Worm (Caenorhabditis elegans) whole organism, young adult: ENCODE results near the gene R07E5.15.

Source experiments
- F23B12.7 ChIP-seq: sonication (generic microtip); optimal IDR thresholded peaks from 2 replicates; lab custom pipeline; 2017; ENCODE audit warnings: missing genetic modification characterization, mild to moderate bottlenecking, missing compliant biosample characterization, antibody characterized with exemption, moderate library complexity; ENCODE audit not compliant: insufficient read depth
- F37B4.10 ChIP-seq: fragments of 200-800 bp; sonication (Bioruptor generic); IDR thresholded peaks from 2 replicates; pipeline ENCODE4 v1.3.6; 2022; ENCODE audit warnings: missing genetic modification characterization, missing compliant biosample characterization
- F52B5.7 ChIP-seq: sonication (generic microtip); optimal IDR thresholded peaks from 2 replicates; lab custom pipeline; 2016; ENCODE audit warnings: mild to moderate bottlenecking, missing genetic modification characterization, missing compliant biosample characterization
- F55B11.4 ChIP-seq: sonication (generic microtip); optimal IDR thresholded peaks from 2 replicates; lab custom pipeline; 2016; ENCODE audit warnings: missing compliant biosample characterization, missing genetic modification characterization, borderline replicate concordance; ENCODE audit not compliant: insufficient read depth
- T26A5.8 ChIP-seq: sonication (generic microtip); optimal IDR thresholded peaks from 2 replicates; lab custom pipeline; 2016; ENCODE audit warnings: missing genetic modification characterization, missing compliant biosample characterization
- Y67H2A.10 ChIP-seq: fragments of 200-800 bp; sonication (Bioruptor generic); conservative IDR thresholded peaks from 2 replicates; pipeline ENCODE4 v1.3.6; 2022; ENCODE audit warnings: missing genetic modification reagents, missing genetic modification characterization, missing compliant biosample characterization
- Y79H2A.3 ChIP-seq: fragments of 200-800 bp; sonication (Bioruptor generic); conservative IDR thresholded peaks from 2 replicates; pipeline ENCODE4 v1.3.6; 2022; ENCODE audit warnings: missing genetic modification reagents, missing genetic modification characterization, missing compliant biosample characterization
- akir-1 ChIP-seq: fragments of 200-800 bp; sonication (Bioruptor generic); optimal IDR thresholded peaks from 2 replicates; lab custom pipeline; 2018; ENCODE audit warnings: mild to moderate bottlenecking, missing genetic modification characterization, moderate library complexity, missing compliant biosample characterization
- aptf-3 ChIP-seq: fragments of 200-800 bp; sonication (Bioruptor generic); IDR thresholded peaks from 2 replicates; pipeline ENCODE4 v1.3.6; 2022; ENCODE audit warnings: missing genetic modification characterization, missing compliant biosample characterization
- athp-1 ChIP-seq: sonication (generic microtip); optimal IDR thresholded peaks from 2 replicates; lab custom pipeline; 2017; ENCODE audit warnings: mild to moderate bottlenecking, missing genetic modification characterization, missing compliant biosample characterization
- bed-1 ChIP-seq: fragments of 200-800 bp; sonication (Bioruptor generic); IDR thresholded peaks from 2 replicates; pipeline ENCODE4 v1.3.6; 2022; ENCODE audit warnings: missing genetic modification reagents, missing genetic modification characterization, missing compliant biosample characterization
- ccch-3 ChIP-seq: fragments of 200-800 bp; sonication (Bioruptor generic); optimal IDR thresholded peaks from 2 replicates; lab custom pipeline; 2018; ENCODE audit warnings: mild to moderate bottlenecking, missing genetic modification characterization, missing compliant biosample characterization
- cebp-1 ChIP-seq, 2 experiments: fragments of 200-800 bp in 1 of 2; sonication (Bioruptor generic) in 1 of 2; sonication (generic microtip) in 1 of 2; IDR thresholded peaks in 1 of 2; optimal IDR thresholded peaks in 1 of 2; 2 replicates each; pipeline versions ENCODE4 v1.3.6 to Lab custom; 2017 to 2022; ENCODE audit warnings: missing compliant biosample characterization in 2 of 2, missing genetic modification characterization in 2 of 2, mild to moderate bottlenecking in 1 of 2, missing genetic modification reagents in 1 of 2, moderate library complexity in 1 of 2
- ceh-58 ChIP-seq: fragments of 200-800 bp; sonication (Bioruptor generic); IDR thresholded peaks from 2 replicates; pipeline ENCODE4 v1.3.6; 2022; ENCODE audit warnings: missing genetic modification characterization, missing compliant biosample characterization
- chd-7 ChIP-seq: sonication (generic microtip); optimal IDR thresholded peaks from 2 replicates; lab custom pipeline; 2016; ENCODE audit warnings: mild to moderate bottlenecking, missing genetic modification characterization, moderate library complexity, missing compliant biosample characterization
- dpl-1 ChIP-seq: fragments of 150-350 bp; optimal IDR thresholded peaks from 2 replicates; lab custom pipeline; 2014; ENCODE audit warnings: missing biosample characterization, missing genetic modification reagents, missing genetic modification characterization
- egrh-3 ChIP-seq: fragments of 200-800 bp; sonication (Bioruptor generic); IDR thresholded peaks from 2 replicates; pipeline ENCODE4 v1.3.6; 2022; ENCODE audit warnings: missing genetic modification reagents, missing genetic modification characterization, missing compliant biosample characterization
- hmg-20 ChIP-seq: fragments of 200-800 bp; sonication (Bioruptor generic); IDR thresholded peaks from 2 replicates; pipeline ENCODE4 v1.3.6; 2022; ENCODE audit warnings: missing genetic modification reagents, missing genetic modification characterization, missing compliant biosample characterization
- hrde-1 ChIP-seq: sonication (generic microtip); optimal IDR thresholded peaks from 2 replicates; lab custom pipeline; 2016; ENCODE audit warnings: missing genetic modification characterization, mild to moderate bottlenecking, missing compliant biosample characterization, moderate library complexity, missing genotype, missing genetic modification reagents, borderline replicate concordance
- hsf-1 ChIP-seq: fragments of 200-800 bp; sonication (Bioruptor generic); IDR thresholded peaks from 2 replicates; pipeline ENCODE4 v1.3.6; 2022; ENCODE audit warnings: missing genetic modification reagents, missing genetic modification characterization, missing compliant biosample characterization
- lin-35 ChIP-seq, 3 experiments: fragments of 150-350 bp in 2 of 3; sonication (generic microtip) in 1 of 3; optimal IDR thresholded peaks; 2 replicates each; lab custom pipeline; 2014 to 2018; ENCODE audit warnings: missing biosample characterization in 3 of 3, missing genetic modification characterization in 3 of 3, missing genetic modification reagents in 3 of 3
- lin-40 ChIP-seq: sonication (generic microtip); optimal IDR thresholded peaks from 2 replicates; lab custom pipeline; 2016; ENCODE audit warnings: missing genetic modification characterization, mild to moderate bottlenecking, missing compliant biosample characterization, missing genotype, missing genetic modification reagents
- lsl-1 ChIP-seq: fragments of 200-800 bp; sonication (Bioruptor generic); optimal IDR thresholded peaks from 2 replicates; lab custom pipeline; 2018; ENCODE audit warnings: mild to moderate bottlenecking, missing genetic modification characterization, moderate library complexity, missing compliant biosample characterization
- madf-6 ChIP-seq: fragments of 200-800 bp; sonication (Bioruptor generic); IDR thresholded peaks from 2 replicates; pipeline ENCODE4 v1.3.6; 2022; ENCODE audit warnings: missing genetic modification reagents, missing genetic modification characterization, missing compliant biosample characterization
- madf-8 ChIP-seq: fragments of 200-800 bp; sonication (Bioruptor generic); conservative IDR thresholded peaks from 2 replicates; pipeline ENCODE4 v1.3.6; 2022; ENCODE audit warnings: missing genetic modification reagents, missing genetic modification characterization, missing compliant biosample characterization
- mxl-1 ChIP-seq: sonication (generic microtip); optimal IDR thresholded peaks from 2 replicates; lab custom pipeline; 2016; ENCODE audit warnings: missing genetic modification characterization, missing compliant biosample characterization
- nfya-1 ChIP-seq: sonication (generic microtip); optimal IDR thresholded peaks from 2 replicates; lab custom pipeline; 2017; ENCODE audit warnings: antibody characterized with exemption, missing compliant biosample characterization, missing genetic modification characterization, borderline replicate concordance; ENCODE audit not compliant: insufficient read depth
- nfya-2 ChIP-seq: fragments of 200-800 bp; sonication (Bioruptor generic); IDR thresholded peaks from 2 replicates; pipeline ENCODE4 v1.3.6; 2022; ENCODE audit warnings: missing genetic modification reagents, missing genetic modification characterization, missing compliant biosample characterization
- nfyb-1 ChIP-seq: fragments of 200-800 bp; sonication (Bioruptor generic); IDR thresholded peaks from 2 replicates; pipeline ENCODE4 v1.3.6; 2022; ENCODE audit warnings: missing genetic modification reagents, missing genetic modification characterization, missing compliant biosample characterization
- nhr-90 ChIP-seq: sonication (generic microtip); optimal IDR thresholded peaks from 2 replicates; lab custom pipeline; 2016; ENCODE audit warnings: missing genotype, mild to moderate bottlenecking, missing genetic modification characterization, missing compliant biosample characterization
- pbrm-1 ChIP-seq: fragments of 200-800 bp; sonication (Bioruptor generic); IDR thresholded peaks from 2 replicates; pipeline ENCODE4 v1.3.6; 2022; ENCODE audit warnings: missing genetic modification reagents, missing genetic modification characterization, missing compliant biosample characterization
- rcor-1 ChIP-seq: fragments of 200-800 bp; sonication (Bioruptor generic); IDR thresholded peaks from 2 replicates; pipeline ENCODE4 v1.3.6; 2022; ENCODE audit warnings: missing genetic modification reagents, missing genetic modification characterization, missing compliant biosample characterization
- rpc-1 ChIP-seq, 2 experiments: fragments of 150-350 bp in 1 of 2; sonication (generic microtip) in 1 of 2; optimal IDR thresholded peaks; 2 replicates each; lab custom pipeline; 2014 to 2018; ENCODE audit warnings: missing biosample characterization in 1 of 2, missing genetic modification characterization in 1 of 2, missing genetic modification reagents in 1 of 2, missing genotype in 1 of 2
- snpc-1.3 ChIP-seq: sonication (generic microtip); optimal IDR thresholded peaks from 2 replicates; lab custom pipeline; 2017; ENCODE audit warnings: missing genetic modification characterization, mild to moderate bottlenecking, missing compliant biosample characterization, antibody characterized with exemption, moderate library complexity, missing genotype, missing genetic modification reagents; ENCODE audit not compliant: insufficient read depth
- snpc-3.4 ChIP-seq: sonication (generic microtip); optimal IDR thresholded peaks from 2 replicates; lab custom pipeline; 2017; ENCODE audit warnings: missing genetic modification characterization, mild to moderate bottlenecking, missing compliant biosample characterization, antibody characterized with exemption, moderate library complexity, missing genotype, missing genetic modification reagents
- snpc-4 ChIP-seq, 5 experiments: fragments of 150-350 bp in 1 of 5; sonication (generic microtip) in 4 of 5; optimal IDR thresholded peaks; 2 replicates each; lab custom pipeline; 2014 to 2018; ENCODE audit warnings: missing genetic modification characterization in 5 of 5, missing biosample characterization in 3 of 5, antibody characterized with exemption in 2 of 5, mild to moderate bottlenecking in 2 of 5, missing compliant biosample characterization in 2 of 5, missing genotype in 2 of 5, moderate library complexity in 2 of 5, missing genetic modification reagents in 1 of 5
- tbp1 ChIP-seq: fragments of 200-800 bp; sonication (Bioruptor generic); optimal IDR thresholded peaks from 2 replicates; lab custom pipeline; 2018; ENCODE audit warnings: mild to moderate bottlenecking, missing genetic modification characterization, missing compliant biosample characterization
- unc-130 ChIP-seq: sonication (generic microtip); optimal IDR thresholded peaks from 2 replicates; lab custom pipeline; 2016; ENCODE audit warnings: missing genetic modification reagents, missing genetic modification characterization, missing compliant biosample characterization
- unc-62 ChIP-seq: fragments of 150-350 bp; optimal IDR thresholded peaks from 2 replicates; lab custom pipeline; 2014; ENCODE audit warnings: missing biosample characterization, missing genetic modification reagents, missing genetic modification characterization
- xnd-1 ChIP-seq: sonication (generic microtip); optimal IDR thresholded peaks from 2 replicates; lab custom pipeline; 2016; ENCODE audit warnings: missing genotype, missing genetic modification reagents, missing genetic modification characterization, missing compliant biosample characterization
- ztf-22 ChIP-seq: fragments of 200-800 bp; sonication (Bioruptor generic); optimal IDR thresholded peaks from 2 replicates; lab custom pipeline; 2018; ENCODE audit warnings: mild to moderate bottlenecking, missing genetic modification characterization, moderate library complexity, missing compliant biosample characterization

The R07E5.15 gene

ce11 chrIII:4434294-4434781 is 33.1 kb downstream of the R07E5.15 start, which contains the start of gene C28A5.1 (continued):
- TF ChIP-seq hrde-1 = peak; percentile 67
- peak; percentile 7; the same call in 1 of the 2 replicates for TF ChIP-seq rcor-1 (GFP tag; lab: Robert Waterston, UW)
- TF ChIP-seq T26A5.8 = no peak
- TF ChIP-seq madf-6 = peak; percentile 97
- no peak for TF ChIP-seq aptf-3 (GFP tag; lab: Robert Waterston, UW)
- peak; percentile 39 for TF ChIP-seq tbp1 (GFP tag; lab: Kevin White, UChicago)
- no peak; the same call in 1 of the 2 replicates for TF ChIP-seq hsf-1 (GFP tag; lab: Robert Waterston, UW)
- TF ChIP-seq snpc-4 (GFP tag; optimal IDR thresholded peaks at IDR 0.05; lab: Kevin White, UChicago) = peak; percentile 14
- peak in 2 of 4 experiments; percentile 14 to 34 for TF ChIP-seq snpc-4 (tag; optimal IDR thresholded peaks at IDR 0.05; lab: Kevin White, UChicago)
- no peak for TF ChIP-seq Y79H2A.3
- TF ChIP-seq unc-62 (GFP tag; lab: Kevin White, UChicago) = no peak
- TF ChIP-seq unc-130 (GFP tag; lab: Kevin White, UChicago) = peak; percentile 79
- TF ChIP-seq nfya-1 (tag; lab: Kevin White, UChicago) = no peak
- TF ChIP-seq rpc-1 (optimal IDR thresholded peaks at IDR 0.05; lab: Kevin White, UChicago) = no peak
- TF ChIP-seq rpc-1 (tag; optimal IDR thresholded peaks at IDR 0.05; lab: Kevin White, UChicago) = peak; percentile 13
- TF ChIP-seq Y67H2A.10 (GFP tag; lab: Robert Waterston, UW) = no peak
- TF ChIP-seq mxl-1 (tag; lab: Kevin White, UChicago) = no peak
- peak; percentile 44 for TF ChIP-seq dpl-1 (GFP tag; lab: Kevin White, UChicago)
- peak; percentile 65 for TF ChIP-seq F23B12.7 (tag; lab: Kevin White, UChicago)

ce11 chrIII:4435262-4435661 is 34.0 kb downstream of the R07E5.15 start:
- TF ChIP-seq lin-35 (GFP tag; optimal IDR thresholded peaks at IDR 0.05; lab: Kevin White, UChicago) (no peak), madf-6 (no peak), ztf-22 (GFP tag; lab: Kevin White, UChicago) (no peak), ceh-58 (GFP tag; lab: Robert Waterston, UW) (0 out of 2 replicates have a peak, but pooled peaks have one; percentile 59), aptf-3 (GFP tag; lab: Robert Waterston, UW) (peak; percentile 81; the same call in 1 of the 2 replicates), nfyb-1 (GFP tag; lab: Robert Waterston, UW) (no peak), bed-1 (GFP tag; lab: Robert Waterston, UW) (no peak), F37B4.10 (GFP tag; lab: Robert Waterston, UW) (0 out of 2 replicates have a peak, but pooled peaks have one; percentile 75), nfya-2 (GFP tag; lab: Robert Waterston, UW) (0 out of 2 replicates have a peak, but pooled peaks have one; percentile 18), ccch-3 (no peak)
- TF ChIP-seq, all 124 proteins: peak for 4

- TF ChIP-seq nhr-90 (tag; lab: Kevin White, UChicago) (no peak), akir-1 (GFP tag; lab: Kevin White, UChicago) (no peak), chd-7 (tag; lab: Kevin White, UChicago) (no peak), nfyb-1 (GFP tag; lab: Robert Waterston, UW) (no peak), lin-40 (no peak), lin-35 (GFP tag; optimal IDR thresholded peaks at IDR 0.05; lab: Kevin White, UChicago) (no peak), F52B5.7 (no peak), F55B11.4 (no peak), xnd-1 (tag; lab: Kevin White, UChicago) (peak; percentile 62), T26A5.8 (no peak), hmg-20 (no peak), pbrm-1 (GFP tag; lab: Robert Waterston, UW) (no peak), cebp-1 (GFP tag; IDR thresholded peaks at IDR 0.05; lab: Robert Waterston, UW) (no peak), cebp-1 (tag; optimal IDR thresholded peaks at IDR 0.05; lab: Kevin White, UChicago) (no peak), madf-8 (GFP tag; lab: Robert Waterston, UW) (peak; percentile 90), egrh-3 (GFP tag; lab: Robert Waterston, UW) (no peak), snpc-3.4 (tag; lab: Kevin White, UChicago) (no peak), lsl-1 (GFP tag; lab: Kevin White, UChicago) (peak; percentile 76), snpc-1.3 (tag; lab: Kevin White, UChicago) (no peak), rpc-1 (optimal IDR thresholded peaks at IDR 0.05; lab: Kevin White, UChicago) (no peak), rpc-1 (tag; optimal IDR thresholded peaks at IDR 0.05; lab: Kevin White, UChicago) (no peak), Y67H2A.10 (GFP tag; lab: Robert Waterston, UW) (no peak), athp-1 (no peak)
Observed at ce11 chrIII:4439493-4439983, 38.3 kb downstream of the R07E5.15 start, which contains the start of gene C28A5.2. TSS of gene C28A5.2 (minus strand) at chrIII:4439543.
